Worm (Caenorhabditis elegans) whole organism, early embryonic: ENCODE measurements around the gene K03A11.1.

ENCODE experiments used
- F13C5.2 ChIP-seq: sonication (generic microtip); optimal IDR thresholded peaks from 2 replicates; lab custom pipeline; 2017; ENCODE audit warnings: mild to moderate bottlenecking, missing genetic modification characterization, inconsistent platforms, missing compliant biosample characterization
- hnd-1 ChIP-seq: sonication (generic microtip); optimal IDR thresholded peaks from 2 replicates; lab custom pipeline; 2016; ENCODE audit warnings: missing genetic modification characterization, missing compliant biosample characterization
- pes-1 ChIP-seq: fragments of 200-800 bp; sonication (Bioruptor generic); IDR thresholded peaks from 2 replicates; pipeline ENCODE4 v1.3.6; 2022; ENCODE audit warnings: missing genetic modification reagents, missing genetic modification characterization, missing compliant biosample characterization

DNA sequence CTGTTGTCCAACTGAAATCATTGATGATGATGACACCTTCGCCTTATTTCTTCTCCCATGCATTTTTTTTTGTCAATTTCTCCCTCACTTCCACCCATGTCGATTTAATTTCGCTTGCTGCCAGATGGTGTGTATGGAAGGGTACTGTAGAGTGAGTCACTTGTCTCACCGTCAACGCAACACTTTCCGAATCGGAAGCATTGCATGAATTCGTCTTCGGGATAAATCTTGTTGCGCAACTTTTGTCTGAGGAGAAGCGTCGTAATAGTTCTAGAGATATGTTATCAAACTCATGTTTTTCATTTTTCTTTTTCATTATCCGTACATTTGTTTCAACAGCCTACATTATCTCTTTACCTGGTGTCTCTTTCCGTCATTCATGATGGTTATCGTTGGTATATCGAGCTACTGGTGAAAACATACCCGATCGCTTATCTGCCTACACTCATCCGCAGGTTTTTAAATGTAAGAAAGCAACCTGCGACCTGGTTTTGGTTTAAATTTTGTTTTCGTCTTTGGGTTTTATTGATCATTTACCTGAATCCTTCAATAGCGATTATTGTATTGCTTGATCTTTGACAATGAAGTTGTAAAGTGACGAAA, 46.9 kb upstream of the K03A11.1 start:
- TF ChIP-seq pes-1 (no peak), F13C5.2 (tag; lab: Kevin White, UChicago) (no peak), hnd-1 (tag; lab: Kevin White, UChicago) (no peak)
